Worm (Caenorhabditis elegans) whole organism, L2 larva: ENCODE data around the gene W08E12.5.
A peak's percentile ranks its signal among the peaks of the same experiment; 100 is the strongest.

Experiments
- C34F6.9 ChIP-seq: fragments of 150-350 bp; optimal IDR thresholded peaks from 2 replicates; lab custom pipeline; 2014; ENCODE audit warnings: missing biosample characterization, missing genetic modification characterization
- F13H6.1 ChIP-seq: sonication (generic microtip); optimal IDR thresholded peaks from 2 replicates; lab custom pipeline; 2016; ENCODE audit warnings: missing genetic modification characterization, missing compliant biosample characterization
- R02D3.7 ChIP-seq: fragments of 150-350 bp; optimal IDR thresholded peaks from 2 replicates; lab custom pipeline; 2014; ENCODE audit warnings: missing biosample characterization, missing genetic modification characterization
- ZK546.5 ChIP-seq: sonication (generic microtip); optimal IDR thresholded peaks from 2 replicates; lab custom pipeline; 2017; ENCODE audit warnings: missing biosample characterization, missing genetic modification characterization
- alr-1 ChIP-seq: fragments of 150-350 bp; optimal IDR thresholded peaks from 2 replicates; lab custom pipeline; 2014; ENCODE audit warnings: missing biosample characterization, missing genetic modification characterization
- aly-2 ChIP-seq: fragments of 150-350 bp; optimal IDR thresholded peaks from 2 replicates; lab custom pipeline; 2014; ENCODE audit warnings: missing biosample characterization, missing genetic modification characterization
- ama-1 ChIP-seq: fragments of 150-350 bp; optimal IDR thresholded peaks from 2 replicates; lab custom pipeline; 2018; ENCODE audit warnings: inconsistent platforms
- ceh-16 ChIP-seq: fragments of 150-350 bp; optimal IDR thresholded peaks from 2 replicates; lab custom pipeline; 2014; ENCODE audit warnings: missing biosample characterization, missing genetic modification characterization
- elt-1 ChIP-seq: fragments of 150-350 bp; optimal IDR thresholded peaks from 2 replicates; lab custom pipeline; 2014; ENCODE audit warnings: missing biosample characterization, missing genetic modification characterization
- elt-3 ChIP-seq: sonication (generic microtip); optimal IDR thresholded peaks from 2 replicates; lab custom pipeline; 2017; ENCODE audit warnings: missing biosample characterization, missing genetic modification characterization
- fos-1 ChIP-seq: fragments of 150-350 bp; optimal IDR thresholded peaks from 2 replicates; lab custom pipeline; 2014; ENCODE audit warnings: missing biosample characterization, missing genetic modification characterization
- gmeb-1 ChIP-seq: fragments of 150-350 bp; optimal IDR thresholded peaks from 2 replicates; lab custom pipeline; 2014; ENCODE audit warnings: missing biosample characterization, missing genetic modification characterization
- lin-11 ChIP-seq: fragments of 150-350 bp; sonication (generic microtip); optimal IDR thresholded peaks from 2 replicates; lab custom pipeline; 2014; ENCODE audit warnings: missing biosample characterization, missing genetic modification characterization, inconsistent platforms, mixed read lengths
- lin-13 ChIP-seq: fragments of 150-350 bp; optimal IDR thresholded peaks from 2 replicates; lab custom pipeline; 2014; ENCODE audit warnings: missing biosample characterization, missing genetic modification reagents, missing genetic modification characterization
- lsy-2 ChIP-seq, 2 experiments: fragments of 150-350 bp in 1 of 2; sonication (generic microtip) in 1 of 2; optimal IDR thresholded peaks; 2 replicates each; lab custom pipeline; 2014 to 2017; ENCODE audit warnings: missing biosample characterization in 2 of 2, missing genetic modification characterization in 2 of 2
- mab-5 ChIP-seq: fragments of 150-350 bp; optimal IDR thresholded peaks from 2 replicates; lab custom pipeline; 2014; ENCODE audit warnings: missing biosample characterization, missing genetic modification characterization
- mbf-1 ChIP-seq: sonication (generic microtip); optimal IDR thresholded peaks from 2 replicates; lab custom pipeline; 2017; ENCODE audit warnings: missing biosample characterization, missing genetic modification characterization
- mdl-1 ChIP-seq, 2 experiments: fragments of 150-350 bp in 1 of 2; sonication (generic microtip) in 1 of 2; optimal IDR thresholded peaks; 2 replicates each; lab custom pipeline; 2017; ENCODE audit warnings: missing biosample characterization in 2 of 2, missing genetic modification characterization in 2 of 2
- nhr-11 ChIP-seq: fragments of 150-350 bp; optimal IDR thresholded peaks from 2 replicates; lab custom pipeline; 2014; ENCODE audit warnings: missing biosample characterization, missing genetic modification characterization
- nhr-12 ChIP-seq: fragments of 150-350 bp; optimal IDR thresholded peaks from 2 replicates; lab custom pipeline; 2014; ENCODE audit warnings: missing biosample characterization, missing genetic modification characterization
- nhr-129 ChIP-seq: fragments of 150-350 bp; optimal IDR thresholded peaks from 2 replicates; lab custom pipeline; 2014; ENCODE audit warnings: missing biosample characterization, missing genetic modification characterization
- nhr-23 ChIP-seq: fragments of 150-350 bp; optimal IDR thresholded peaks from 2 replicates; lab custom pipeline; 2014; ENCODE audit warnings: missing biosample characterization, missing genetic modification reagents, missing genetic modification characterization
- nhr-25 ChIP-seq: fragments of 150-350 bp; sonication (generic microtip); optimal IDR thresholded peaks from 3 replicates; lab custom pipeline; 2014; ENCODE audit warnings: missing biosample characterization, missing genetic modification characterization
- nhr-6 ChIP-seq: fragments of 150-350 bp; optimal IDR thresholded peaks from 2 replicates; lab custom pipeline; 2014; ENCODE audit warnings: missing biosample characterization, missing genetic modification characterization
- nhr-77 ChIP-seq: fragments of 150-350 bp; optimal IDR thresholded peaks from 2 replicates; lab custom pipeline; 2014; ENCODE audit warnings: missing biosample characterization, missing genetic modification characterization
- sem-4 ChIP-seq: fragments of 150-350 bp; optimal IDR thresholded peaks from 2 replicates; lab custom pipeline; 2014; ENCODE audit warnings: missing biosample characterization, missing genetic modification reagents, missing genetic modification characterization
- skn-1 ChIP-seq: sonication (generic microtip); optimal IDR thresholded peaks from 2 replicates; lab custom pipeline; 2017; ENCODE audit warnings: missing biosample characterization, missing genetic modification characterization
- sma-3 ChIP-seq: sonication (generic microtip); optimal IDR thresholded peaks from 2 replicates; lab custom pipeline; 2016; ENCODE audit warnings: missing genetic modification reagents, missing genetic modification characterization, missing compliant biosample characterization
- sma-9 ChIP-seq, 2 experiments: fragments of 150-350 bp in 1 of 2; sonication (generic microtip) in 1 of 2; optimal IDR thresholded peaks; 2 replicates each; lab custom pipeline; 2014 to 2016; ENCODE audit warnings: missing genetic modification characterization in 2 of 2, mild to moderate bottlenecking in 1 of 2, missing biosample characterization in 1 of 2, missing compliant biosample characterization in 1 of 2, missing genetic modification reagents in 1 of 2, moderate library complexity in 1 of 2
- snpc-4 ChIP-seq: fragments of 150-350 bp; optimal IDR thresholded peaks from 2 replicates; lab custom pipeline; 2014; ENCODE audit warnings: missing biosample characterization, missing genetic modification characterization
- unc-55 ChIP-seq: fragments of 150-350 bp; sonication (generic microtip); optimal IDR thresholded peaks from 3 replicates; lab custom pipeline; 2014; ENCODE audit warnings: missing biosample characterization, missing genetic modification reagents, missing genetic modification characterization
- zag-1 ChIP-seq: fragments of 150-350 bp; optimal IDR thresholded peaks from 2 replicates; lab custom pipeline; 2014; ENCODE audit warnings: missing biosample characterization, missing genetic modification characterization
- ztf-11 ChIP-seq: sonication (generic microtip); optimal IDR thresholded peaks from 2 replicates; lab custom pipeline; 2017; ENCODE audit warnings: missing biosample characterization, missing genetic modification characterization
- ztf-4 ChIP-seq: fragments of 150-350 bp; optimal IDR thresholded peaks from 2 replicates; lab custom pipeline; 2014; ENCODE audit warnings: missing biosample characterization, missing genetic modification characterization

W08E12.5 gene

ce11 chrIV:3338676-3339075 is 38.1 kb downstream of the W08E12.5 start, which contains the start of gene hrpa-1 (continued):
- TF ChIP-seq nhr-25 (tag; lab: Kevin White, UChicago) (peak; percentile 88), skn-1 (tag; lab: Kevin White, UChicago) (no peak), ztf-11 (tag; lab: Kevin White, UChicago) (no peak), fos-1 (peak; percentile 64), elt-3 (tag; lab: Kevin White, UChicago) (no peak), elt-1 (tag; lab: Kevin White, UChicago) (no peak), mdl-1 (tag; optimal IDR thresholded peaks at IDR 0.05; lab: Kevin White, UChicago) (peak in 1 of 2 experiments; percentile 46)

DNA sequence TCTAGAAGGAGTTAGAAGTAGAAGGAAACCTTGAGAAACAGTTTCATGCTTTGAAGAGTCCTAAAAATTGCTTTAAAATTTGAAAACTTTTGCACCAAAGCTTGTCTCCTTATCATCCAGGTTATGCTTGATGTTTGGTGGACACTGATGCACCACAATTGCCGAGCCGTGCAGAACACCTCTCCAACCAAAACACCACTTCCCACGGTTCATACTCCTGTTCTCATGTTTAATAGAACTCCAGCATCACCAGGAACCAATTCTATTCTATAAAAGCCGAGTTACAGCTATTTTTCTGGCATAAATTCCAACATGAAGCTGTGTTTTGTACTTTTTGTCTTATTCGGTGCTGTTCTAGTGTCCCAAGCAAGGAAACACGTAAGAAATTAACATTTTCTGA is 40.6 kb downstream of the W08E12.5 start, which contains the start of gene F42A6.2:
F42A6.2 (plus strand) TSS at position 301 of the 400 bp plus-strand sequence.
- TF ChIP-seq sma-9 (GFP tag; optimal IDR thresholded peaks at IDR 0.05; lab: Kevin White, UChicago): no peak
- TF ChIP-seq sma-9 (tag; optimal IDR thresholded peaks at IDR 0.05; lab: Kevin White, UChicago): no peak
- no peak for TF ChIP-seq nhr-12 (tag; lab: Kevin White, UChicago)
- TF ChIP-seq F13H6.1 (tag; lab: Kevin White, UChicago): no peak
- no peak for TF ChIP-seq ztf-11 (tag; lab: Kevin White, UChicago)
- no peak for TF ChIP-seq ZK546.5 (tag; lab: Kevin White, UChicago)
- no peak for TF ChIP-seq nhr-11 (tag; lab: Kevin White, UChicago)
- TF ChIP-seq nhr-77 (tag; lab: Kevin White, UChicago): no peak
- TF ChIP-seq snpc-4 (tag; lab: Kevin White, UChicago): no peak
- no peak for TF ChIP-seq zag-1 (tag; lab: Kevin White, UChicago)
- no peak for TF ChIP-seq aly-2 (tag; lab: Kevin White, UChicago)
- TF ChIP-seq R02D3.7 (tag; lab: Kevin White, UChicago): no peak
- TF ChIP-seq lin-11 (tag; lab: Kevin White, UChicago): no peak
- no peak for TF ChIP-seq sma-3
- TF ChIP-seq skn-1 (tag; lab: Kevin White, UChicago): no peak
- TF ChIP-seq elt-3 (tag; lab: Kevin White, UChicago): no peak
- TF ChIP-seq ztf-4 (tag; lab: Kevin White, UChicago): no peak

DNA sequence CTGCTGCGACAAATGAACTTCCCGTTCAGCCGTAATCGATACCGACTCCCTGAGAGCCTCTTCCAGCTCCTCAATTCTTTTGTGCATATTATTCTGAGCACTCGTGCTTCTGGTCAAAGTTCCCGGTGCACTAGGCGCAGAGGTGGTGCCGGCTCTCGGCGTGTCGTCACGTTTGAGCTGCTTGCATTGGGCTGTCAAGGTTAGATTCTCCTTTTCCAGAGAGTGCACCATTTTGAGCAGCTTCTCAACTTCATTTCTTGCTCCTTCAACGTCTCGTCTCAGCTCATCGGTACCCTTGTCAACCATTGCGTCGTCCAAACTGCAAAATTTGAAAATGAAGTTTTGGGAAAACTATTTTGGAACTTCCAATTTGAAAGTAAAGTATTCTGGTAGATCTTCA is 44.9 kb downstream of the W08E12.5 start:
- no peak for TF ChIP-seq ceh-16 (tag; lab: Kevin White, UChicago)
- no peak for TF ChIP-seq mbf-1

- TF ChIP-seq ZK546.5 (tag; lab: Kevin White, UChicago): no peak
- no peak for TF ChIP-seq zag-1 (tag; lab: Kevin White, UChicago)
- TF ChIP-seq sma-3: no peak
- no peak for TF ChIP-seq mab-5 (tag; lab: Kevin White, UChicago)
- TF ChIP-seq elt-1 (tag; lab: Kevin White, UChicago): no peak
- TF ChIP-seq gmeb-1 (tag; lab: Kevin White, UChicago): no peak
- no peak for TF ChIP-seq lin-13 (GFP tag; lab: Kevin White, UChicago)
- TF ChIP-seq ama-1: no peak
- no peak for TF ChIP-seq aly-2 (tag; lab: Kevin White, UChicago)
- TF ChIP-seq nhr-129 (tag; lab: Kevin White, UChicago): no peak
- no peak for TF ChIP-seq ztf-11 (tag; lab: Kevin White, UChicago)
- no peak for TF ChIP-seq nhr-6 (tag; lab: Kevin White, UChicago)
- TF ChIP-seq skn-1 (tag; lab: Kevin White, UChicago): no peak
- TF ChIP-seq R02D3.7 (tag; lab: Kevin White, UChicago): no peak
- TF ChIP-seq mdl-1 (tag; optimal IDR thresholded peaks at IDR 0.05; lab: Kevin White, UChicago): no peak
- no peak for TF ChIP-seq nhr-23 (tag; lab: Kevin White, UChicago)
- no peak for TF ChIP-seq C34F6.9 (tag; lab: Kevin White, UChicago)
- TF ChIP-seq lsy-2 (tag; optimal IDR thresholded peaks at IDR 0.05; lab: Kevin White, UChicago): no peak
- TF ChIP-seq alr-1 (tag; lab: Kevin White, UChicago): no peak
Measured at ce11 chrIV:3348334-3348733, 47.7 kb downstream of the W08E12.5 start.

ce11 chrIV:3349977-3350580 is 49.5 kb downstream of the W08E12.5 start, which contains the start of gene elks-1:
TSS of gene elks-1 (minus strand) at chrIV:3350027.
- TF ChIP-seq unc-55 (GFP tag; lab: Kevin White, UChicago) (peak; percentile 51), sem-4 (tag; lab: Kevin White, UChicago) (peak; percentile 8), lin-13 (GFP tag; lab: Kevin White, UChicago) (no peak), ZK546.5 (tag; lab: Kevin White, UChicago) (no peak), C34F6.9 (tag; lab: Kevin White, UChicago) (peak; percentile 11), mab-5 (tag; lab: Kevin White, UChicago) (no peak), lsy-2 (tag; optimal IDR thresholded peaks at IDR 0.05; lab: Kevin White, UChicago) (peak in 1 of 2 experiments; percentile 40)
